Worm (Caenorhabditis elegans) whole organism, L4 larva: ENCODE results near the gene srw-10.

Source experiments
- ceh-82 ChIP-seq: sonication (generic microtip); optimal IDR thresholded peaks from 2 replicates; lab custom pipeline; 2017; ENCODE audit warnings: missing biosample characterization, missing genetic modification characterization
- egl-27 ChIP-seq: sonication (generic microtip); optimal IDR thresholded peaks from 3 replicates; lab custom pipeline; 2017; ENCODE audit warnings: missing biosample characterization, missing genetic modification reagents, missing genetic modification characterization
- gei-8 ChIP-seq: fragments of 200-800 bp; sonication (Bioruptor generic); optimal IDR thresholded peaks from 2 replicates; lab custom pipeline; 2018; ENCODE audit warnings: mild to moderate bottlenecking, missing genetic modification characterization, missing compliant biosample characterization
- lsy-2 ChIP-seq, 2 experiments: fragments of 150-350 bp in 1 of 2; sonication (generic microtip) in 1 of 2; optimal IDR thresholded peaks; 2 replicates each; lab custom pipeline; 2014 to 2017; ENCODE audit warnings: missing biosample characterization in 2 of 2, missing genetic modification characterization in 2 of 2
- mep-1 ChIP-seq: fragments of 150-350 bp; sonication (generic microtip); optimal IDR thresholded peaks from 3 replicates; lab custom pipeline; 2014; ENCODE audit warnings: missing biosample characterization, missing genetic modification characterization
- nhr-11 ChIP-seq: fragments of 150-350 bp; optimal IDR thresholded peaks from 2 replicates; lab custom pipeline; 2014; ENCODE audit warnings: missing biosample characterization, missing genetic modification characterization
- nhr-42 ChIP-seq: fragments of 200-800 bp; sonication (Bioruptor generic); IDR thresholded peaks from 2 replicates; pipeline ENCODE4 v1.3.6; 2022; ENCODE audit warnings: missing genetic modification characterization, missing compliant biosample characterization
- skn-1 ChIP-seq: fragments of 150-350 bp; optimal IDR thresholded peaks from 2 replicates; lab custom pipeline; 2014; ENCODE audit warnings: missing biosample characterization, missing genetic modification characterization
- unc-130 ChIP-seq: sonication (generic microtip); optimal IDR thresholded peaks from 2 replicates; lab custom pipeline; 2016; ENCODE audit warnings: missing genetic modification reagents, missing genetic modification characterization, missing compliant biosample characterization
- zag-1 ChIP-seq: fragments of 150-350 bp; optimal IDR thresholded peaks from 2 replicates; lab custom pipeline; 2014; ENCODE audit warnings: missing biosample characterization, missing genetic modification characterization

DNA sequence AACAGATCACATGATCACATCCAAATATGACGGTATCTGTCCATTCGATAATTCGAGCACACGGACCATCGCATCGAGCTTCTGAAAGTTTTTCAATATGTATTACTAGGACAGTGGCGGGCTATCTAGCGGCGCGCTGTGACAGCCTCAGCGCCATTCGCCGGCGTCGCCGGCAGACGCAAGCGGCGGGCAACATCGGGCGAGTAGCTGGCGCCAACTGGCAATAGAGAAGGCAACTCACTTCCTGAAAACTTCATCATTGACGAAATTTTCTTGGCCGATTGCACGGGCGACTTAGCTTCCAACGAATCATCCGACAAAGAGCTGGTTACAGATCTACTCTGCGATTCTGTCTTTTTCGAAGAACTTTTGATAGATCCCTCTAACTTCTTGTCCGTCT, 33.1 kb downstream of the srw-10 start:
- TF ChIP-seq nhr-42 (no peak), egl-27 (tag; lab: Kevin White, UChicago) (no peak), zag-1 (no peak), gei-8 (GFP tag; lab: Kevin White, UChicago) (no peak), unc-130 (GFP tag; lab: Kevin White, UChicago) (no peak), skn-1 (tag; lab: Kevin White, UChicago) (no peak), mep-1 (tag; lab: Kevin White, UChicago) (no peak), ceh-82 (tag; lab: Kevin White, UChicago) (no peak), lsy-2 (tag; optimal IDR thresholded peaks at IDR 0.05; lab: Kevin White, UChicago) (no peak), nhr-11 (no peak)
